Fruit fly (Drosophila melanogaster): ENCODE results near the gene Nup93-2.

Gene Nup93-2

dm6 chr3R:14900177-14900576, 2.0 kb upstream of the Nup93-2 start, which contains the start of gene VhaPPA1-2:
VhaPPA1-2 (minus strand) TSS chr3R:14900277.
- TF ChIP-seq N (GFP tag; optimal IDR thresholded peaks at IDR 0.05) (no peak), dsf (GFP tag; optimal IDR thresholded peaks at IDR 0.05; ENCODE audit: borderline replicate concordance) (no peak), Abd-B (GFP tag; optimal IDR thresholded peaks at IDR 0.05) (no peak), psq (GFP tag; optimal IDR thresholded peaks at IDR 0.05) (no peak), Myc (optimal IDR thresholded peaks at IDR 0.05) (no peak), CG32264 (GFP tag; optimal IDR thresholded peaks at IDR 0.05) (no peak), Sp1 (GFP tag; optimal IDR thresholded peaks at IDR 0.05) (no peak), HLH106 (tag; optimal IDR thresholded peaks at IDR 0.05) (no peak), Hr78 (GFP tag; optimal IDR thresholded peaks at IDR 0.05) (no peak), tai (GFP tag; optimal IDR thresholded peaks at IDR 0.05) (no peak), CG9705 (GFP tag; optimal IDR thresholded peaks at IDR 0.05) (no peak), Jra (GFP tag; optimal IDR thresholded peaks at IDR 0.05) (no peak), brk (GFP tag; optimal IDR thresholded peaks at IDR 0.05) (no peak), br (GFP tag; optimal IDR thresholded peaks at IDR 0.05) (no peak), jim (GFP tag; optimal IDR thresholded peaks at IDR 0.05) (no peak), Dif (GFP tag; optimal IDR thresholded peaks at IDR 0.05; ENCODE audit: partially characterized antibody) (no peak), foxo (GFP tag; optimal IDR thresholded peaks at IDR 0.05) (no peak), dl (GFP tag; optimal IDR thresholded peaks at IDR 0.05; ENCODE audit: insufficient read depth in 1 of 2, partially characterized antibody in 2 of 2) (no peak)

- TF ChIP-seq psq (GFP tag; optimal IDR thresholded peaks at IDR 0.05) (no peak), dsf (GFP tag; optimal IDR thresholded peaks at IDR 0.05; ENCODE audit: borderline replicate concordance) (no peak), Rel (GFP tag; optimal IDR thresholded peaks at IDR 0.05) (no peak), Rel (tag; optimal IDR thresholded peaks at IDR 0.05) (no peak), CG9705 (GFP tag; optimal IDR thresholded peaks at IDR 0.05) (no peak), OdsH (GFP tag; optimal IDR thresholded peaks at IDR 0.05) (no peak), sv (GFP tag; optimal IDR thresholded peaks at IDR 0.05) (no peak), dmrt93B (GFP tag; optimal IDR thresholded peaks at IDR 0.05) (no peak)
Measured at dm6 chr3R:14894783-14894883, 3.5 kb downstream of the Nup93-2 start, which contains the start of gene CG14860. CG14860 (plus strand) TSS chr3R:14894784.

dm6 chr3R:14893791-14894782, 4.1 kb downstream of the Nup93-2 start, which contains the start of gene Dph2:
Dph2 (minus strand) TSS chr3R:14893954.
- TF ChIP-seq pan (optimal IDR thresholded peaks at IDR 0.05) (no peak), psq (GFP tag; optimal IDR thresholded peaks at IDR 0.05) (peak; percentile 31), sage (GFP tag; optimal IDR thresholded peaks at IDR 0.05) (no peak), ey (GFP tag; optimal IDR thresholded peaks at IDR 0.05) (peak; percentile 47), Dif (GFP tag; optimal IDR thresholded peaks at IDR 0.05; ENCODE audit: partially characterized antibody) (no peak), dl (GFP tag; optimal IDR thresholded peaks at IDR 0.05; ENCODE audit: insufficient read depth in 1 of 2, partially characterized antibody in 2 of 2) (no peak), Dfd (GFP tag; optimal IDR thresholded peaks at IDR 0.05) (no peak), Hr83 (GFP tag; optimal IDR thresholded peaks at IDR 0.05; ENCODE audit: poor library complexity, severe bottlenecking) (peak; percentile 14), N (GFP tag; optimal IDR thresholded peaks at IDR 0.05) (no peak), rgr (GFP tag; optimal IDR thresholded peaks at IDR 0.05) (peak; percentile 56), GATAd (GFP tag; optimal IDR thresholded peaks at IDR 0.05) (no peak), br (GFP tag; optimal IDR thresholded peaks at IDR 0.05) (no peak), Hnf4 (GFP tag; optimal IDR thresholded peaks at IDR 0.05) (no peak), fru (GFP tag; optimal IDR thresholded peaks at IDR 0.05) (no peak), CrebA (GFP tag; optimal IDR thresholded peaks at IDR 0.05; ENCODE audit: borderline replicate concordance) (no peak), woc (GFP tag; optimal IDR thresholded peaks at IDR 0.05) (peak; percentile 64), Rel (GFP tag; optimal IDR thresholded peaks at IDR 0.05) (no peak), Rel (tag; optimal IDR thresholded peaks at IDR 0.05) (peak; percentile 29), lola (GFP tag; optimal IDR thresholded peaks at IDR 0.05) (no peak), brk (GFP tag; optimal IDR thresholded peaks at IDR 0.05) (no peak), OdsH (GFP tag; optimal IDR thresholded peaks at IDR 0.05) (peak; percentile 26), Jra (GFP tag; optimal IDR thresholded peaks at IDR 0.05) (no peak), Mio (GFP tag; optimal IDR thresholded peaks at IDR 0.05) (no peak), h (GFP tag; optimal IDR thresholded peaks at IDR 0.05) (no peak), usp (GFP tag; optimal IDR thresholded peaks at IDR 0.05) (no peak), dsf (GFP tag; optimal IDR thresholded peaks at IDR 0.05; ENCODE audit: borderline replicate concordance) (no peak), Abd-B (GFP tag; optimal IDR thresholded peaks at IDR 0.05) (no peak), sv (GFP tag; optimal IDR thresholded peaks at IDR 0.05) (peak; percentile 22), CG32264 (GFP tag; optimal IDR thresholded peaks at IDR 0.05) (no peak), CG9705 (GFP tag; optimal IDR thresholded peaks at IDR 0.05) (peak; percentile 7), HLH106 (tag; optimal IDR thresholded peaks at IDR 0.05) (peak; percentile 73), Hr78 (GFP tag; optimal IDR thresholded peaks at IDR 0.05) (no peak), tai (GFP tag; optimal IDR thresholded peaks at IDR 0.05) (no peak), Vsx2 (GFP tag; optimal IDR thresholded peaks at IDR 0.05; ENCODE audit: partially characterized antibody) (no peak), Sp1 (GFP tag; optimal IDR thresholded peaks at IDR 0.05) (peak; percentile 72), jim (GFP tag; optimal IDR thresholded peaks at IDR 0.05) (no peak), Myc (optimal IDR thresholded peaks at IDR 0.05) (no peak), foxo (GFP tag; optimal IDR thresholded peaks at IDR 0.05) (peak in 1 of 2 experiments; percentile 36), dmrt93B (GFP tag; optimal IDR thresholded peaks at IDR 0.05) (no peak)
